Worm (Caenorhabditis elegans): ENCODE measurements around the gene sri-10.

- no peak for TF ChIP-seq chd-7 (tag; optimal IDR thresholded peaks at IDR 0.05)
- no peak for TF ChIP-seq ceh-27 (GFP tag; optimal IDR thresholded peaks at IDR 0.05)
- TF ChIP-seq nfya-1 (tag; optimal IDR thresholded peaks at IDR 0.05; ENCODE audit: borderline replicate concordance, insufficient read depth) = no peak
- no peak for TF ChIP-seq dpl-1 (GFP tag; optimal IDR thresholded peaks at IDR 0.05)
- no peak for TF ChIP-seq efl-1 (GFP tag; optimal IDR thresholded peaks at IDR 0.05)
- no peak for TF ChIP-seq ets-4 (GFP tag; optimal IDR thresholded peaks at IDR 0.05)
- TF ChIP-seq hmg-1.2 (GFP tag; IDR thresholded peaks at IDR 0.05) = no peak
- no peak for TF ChIP-seq ceh-91 (GFP tag; IDR thresholded peaks at IDR 0.05)
- no peak for TF ChIP-seq somi-1 (GFP tag; optimal IDR thresholded peaks at IDR 0.05)
- TF ChIP-seq egrh-3 (GFP tag; IDR thresholded peaks at IDR 0.05) = no peak
Observed at ce11 chrV:18780605-18781004, 25.7 kb downstream of the sri-10 start.
